Worm (Caenorhabditis elegans): ENCODE measurements around the gene C07A9.12.

C07A9.12 gene

DNA sequence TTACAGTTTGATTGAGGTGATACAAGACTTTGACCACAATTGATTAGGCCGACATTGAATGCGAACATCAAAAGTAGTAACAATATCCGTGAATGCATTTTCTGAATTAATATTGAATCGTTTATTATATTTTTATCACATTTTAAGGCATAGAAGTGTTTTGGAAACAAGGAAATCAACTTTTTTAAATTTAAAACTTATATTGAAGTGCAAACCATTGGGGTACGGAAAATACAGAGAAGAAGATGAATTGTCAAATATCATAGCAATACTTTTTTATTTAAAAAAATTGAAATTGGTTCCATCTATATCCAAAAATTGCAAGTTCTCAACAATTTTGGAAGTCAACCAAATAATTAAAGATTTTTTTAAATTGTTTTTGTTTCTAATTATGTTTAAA lies 15.9 kb upstream of the C07A9.12 start, which contains the start of gene T05G5.1:
Gene T05G5.1, minus strand, starts transcription at position 101 of the 400 bp plus-strand sequence.
- TF ChIP-seq dpl-1 (GFP tag; optimal IDR thresholded peaks at IDR 0.05) (no peak), ztf-11 (tag; optimal IDR thresholded peaks at IDR 0.05) (no peak), nhr-85 (tag) (no peak)

DNA sequence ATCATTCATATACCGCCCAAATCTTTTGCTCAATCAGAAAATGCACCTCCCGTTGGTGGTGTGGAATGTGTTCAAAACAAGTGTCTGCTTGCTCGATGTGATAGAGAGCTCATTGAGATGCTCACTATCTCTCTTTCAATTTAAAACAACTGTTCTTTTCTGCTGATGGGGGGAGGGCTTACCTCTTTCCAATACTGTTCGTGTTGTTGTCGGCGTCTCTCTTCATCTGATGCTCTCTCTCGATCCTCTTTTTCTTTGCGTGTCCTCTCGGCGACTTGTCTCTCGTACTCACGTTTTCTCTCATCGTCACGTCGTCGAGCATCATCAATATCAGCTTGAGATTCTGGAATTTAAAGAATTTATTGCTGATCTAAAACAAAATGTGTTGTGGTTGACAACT lies 14.6 kb upstream of the C07A9.12 start:
- no peak for TF ChIP-seq sptf-1 (tag; optimal IDR thresholded peaks at IDR 0.05)
- TF ChIP-seq lin-35 (GFP tag; optimal IDR thresholded peaks at IDR 0.05): peak in 1 of 2 experiments; percentile 8
- TF ChIP-seq nhr-47 (tag; optimal IDR thresholded peaks at IDR 0.05): no peak
- no peak for TF ChIP-seq jun-1 (tag; optimal IDR thresholded peaks at IDR 0.05)
- no peak for TF ChIP-seq ztf-11 (tag; optimal IDR thresholded peaks at IDR 0.05)
- no peak for TF ChIP-seq aly-2 (tag; optimal IDR thresholded peaks at IDR 0.05)
- TF ChIP-seq vab-15 (tag; optimal IDR thresholded peaks at IDR 0.05): no peak
- no peak for TF ChIP-seq ets-5 (GFP tag; IDR thresholded peaks at IDR 0.05)
- peak in 1 of 3 experiments; percentile 5 for TF ChIP-seq dpl-1 (GFP tag; optimal IDR thresholded peaks at IDR 0.05)
- no peak for TF ChIP-seq hlh-17 (GFP tag; optimal IDR thresholded peaks at IDR 0.05; ENCODE audit: borderline replicate concordance)
- peak; percentile 15 for TF ChIP-seq mep-1 (tag; optimal IDR thresholded peaks at IDR 0.05)
- TF ChIP-seq lin-39 (tag; optimal IDR thresholded peaks at IDR 0.05): peak; percentile 69
- TF ChIP-seq lin-13 (GFP tag; optimal IDR thresholded peaks at IDR 0.05): no peak
- TF ChIP-seq nhr-71 (tag; optimal IDR thresholded peaks at IDR 0.05): peak; percentile 75
- peak in 1 of 2 experiments; percentile 9 for TF ChIP-seq lsy-2 (tag; optimal IDR thresholded peaks at IDR 0.05)
- no peak for TF ChIP-seq nhr-76 (tag; optimal IDR thresholded peaks at IDR 0.05)
- TF ChIP-seq mdl-1 (tag; optimal IDR thresholded peaks at IDR 0.05): no peak
- no peak for TF ChIP-seq lin-15B (tag; optimal IDR thresholded peaks at IDR 0.05)
- no peak for TF ChIP-seq unc-30 (tag; optimal IDR thresholded peaks at IDR 0.05)
- peak; percentile 32 to 52 for TF ChIP-seq efl-1 (optimal IDR thresholded peaks at IDR 0.05)
- peak in 1 of 2 experiments; percentile 88 for TF ChIP-seq efl-1 (GFP tag; optimal IDR thresholded peaks at IDR 0.05 in 1 of 2)
- TF ChIP-seq lir-3 (tag; optimal IDR thresholded peaks at IDR 0.05; ENCODE audit: poor library complexity): peak; percentile 20
- TF ChIP-seq unc-62 (GFP tag; optimal IDR thresholded peaks at IDR 0.05): no peak
- no peak for TF ChIP-seq Y116A8C.19 (tag; optimal IDR thresholded peaks at IDR 0.05; ENCODE audit: borderline replicate concordance)
- no peak for TF ChIP-seq ces-1 (GFP tag; optimal IDR thresholded peaks at IDR 0.05)
- no peak for TF ChIP-seq C16A3.4 (tag; optimal IDR thresholded peaks at IDR 0.05)
- peak; percentile 77 for TF ChIP-seq rnt-1 (tag; optimal IDR thresholded peaks at IDR 0.05)
- no peak for TF ChIP-seq sup-37 (GFP tag; optimal IDR thresholded peaks at IDR 0.05)
- no peak for TF ChIP-seq ceh-90 (tag; optimal IDR thresholded peaks at IDR 0.05)
- no peak for TF ChIP-seq ztf-4 (tag; optimal IDR thresholded peaks at IDR 0.05)
- TF ChIP-seq nhr-19 (GFP tag; conservative IDR thresholded peaks at IDR 0.05): peak; percentile 47
- no peak for TF ChIP-seq snpc-4 (tag; optimal IDR thresholded peaks at IDR 0.05)
- TF ChIP-seq lin-14 (GFP tag; optimal IDR thresholded peaks at IDR 0.05): peak; percentile 77
- peak; percentile 32 for TF ChIP-seq snu-23 (GFP tag; optimal IDR thresholded peaks at IDR 0.05)
- TF ChIP-seq nhr-12 (tag; optimal IDR thresholded peaks at IDR 0.05): no peak
- no peak for TF ChIP-seq C34B4.2 (tag; optimal IDR thresholded peaks at IDR 0.05)
- no peak for TF ChIP-seq efl-3 (GFP tag; optimal IDR thresholded peaks at IDR 0.05)

ce11 chrIII:9740663-9741062 lies 13.3 kb upstream of the C07A9.12 start:
- no peak for TF ChIP-seq tlp-1 (tag; optimal IDR thresholded peaks at IDR 0.05)
- TF ChIP-seq snpc-4 (tag; optimal IDR thresholded peaks at IDR 0.05): no peak
- TF ChIP-seq nhr-76 (tag; optimal IDR thresholded peaks at IDR 0.05): no peak
- TF ChIP-seq mef-2 (tag; optimal IDR thresholded peaks at IDR 0.05): no peak
- no peak for TF ChIP-seq unc-86 (tag; optimal IDR thresholded peaks at IDR 0.05)
- no peak for TF ChIP-seq ces-1 (GFP tag; optimal IDR thresholded peaks at IDR 0.05)
- TF ChIP-seq nhr-84 (tag; optimal IDR thresholded peaks at IDR 0.05): no peak
- no peak for TF ChIP-seq mab-9 (GFP tag; IDR thresholded peaks at IDR 0.05)
- peak; percentile 29 for TF ChIP-seq blmp-1 (tag; optimal IDR thresholded peaks at IDR 0.05)
- no peak for TF ChIP-seq nhr-237 (tag; optimal IDR thresholded peaks at IDR 0.05)
- no peak for TF ChIP-seq nhr-71 (tag; optimal IDR thresholded peaks at IDR 0.05)
- peak; percentile 46 for TF ChIP-seq nhr-85 (tag)
- no peak for TF ChIP-seq ceh-90 (tag; optimal IDR thresholded peaks at IDR 0.05)
- TF ChIP-seq mdl-1 (tag; optimal IDR thresholded peaks at IDR 0.05): no peak
- no peak for TF ChIP-seq nhr-77 (tag; optimal IDR thresholded peaks at IDR 0.05)
- no peak for TF ChIP-seq irx-1 (tag; optimal IDR thresholded peaks at IDR 0.05)
- TF ChIP-seq unc-30 (tag; optimal IDR thresholded peaks at IDR 0.05): no peak
- TF ChIP-seq efl-1 (optimal IDR thresholded peaks at IDR 0.05): no peak
- TF ChIP-seq efl-1 (GFP tag; optimal IDR thresholded peaks at IDR 0.05 in 1 of 2): no peak
- TF ChIP-seq lir-3 (tag; optimal IDR thresholded peaks at IDR 0.05; ENCODE audit: poor library complexity): no peak
- no peak for TF ChIP-seq C34B4.2 (tag; optimal IDR thresholded peaks at IDR 0.05)
- TF ChIP-seq lsy-2 (tag; optimal IDR thresholded peaks at IDR 0.05): peak in 1 of 2 experiments; percentile 53
- no peak for TF ChIP-seq nhr-47 (tag; optimal IDR thresholded peaks at IDR 0.05)
- no peak for TF ChIP-seq pax-3 (tag; optimal IDR thresholded peaks at IDR 0.05)
- TF ChIP-seq nhr-20 (tag; optimal IDR thresholded peaks at IDR 0.05): no peak
- TF ChIP-seq hlh-4 (tag; optimal IDR thresholded peaks at IDR 0.05): no peak
